Fruit fly (Drosophila melanogaster) whole organism, embryonic: Measurements from ENCODE around the gene CG14286.

Experiments used
- Adf1 ChIP-seq: fragments of 200-800 bp; sonication (Bioruptor generic); IDR thresholded peaks from 2 replicates; pipeline ENCODE4 v1.3.6; 2022; ENCODE audit warnings: missing biosample characterization, missing genetic modification characterization
- Asciz ChIP-seq: fragments of 200-800 bp; sonication (Bioruptor generic); optimal IDR thresholded peaks from 2 replicates; lab custom pipeline; 2017; ENCODE audit warnings: missing biosample characterization, mild to moderate bottlenecking, missing genetic modification characterization, missing genetic modification reagents
- B-H2 ChIP-seq: fragments of 200-800 bp; sonication (Bioruptor generic); optimal IDR thresholded peaks from 2 replicates; lab custom pipeline; 2018; ENCODE audit warnings: missing biosample characterization, mild to moderate bottlenecking, missing genetic modification characterization
- Bdp1 ChIP-seq: fragments of 200-800 bp; sonication (Bioruptor generic); optimal IDR thresholded peaks from 3 replicates; lab custom pipeline; 2016; ENCODE audit warnings: missing biosample characterization, missing genetic modification characterization
- CG10366 ChIP-seq: fragments of 200-800 bp; sonication (Bioruptor generic); IDR thresholded peaks from 2 replicates; pipeline ENCODE4 v1.3.6; 2022; ENCODE audit warnings: missing biosample characterization, missing genetic modification characterization
- CG11093 ChIP-seq: fragments of 200-800 bp; sonication (Bioruptor generic); IDR thresholded peaks from 3 replicates; pipeline ENCODE4 v1.3.6; 2022; ENCODE audit warnings: missing biosample characterization, missing genetic modification characterization
- CG11398 ChIP-seq: fragments of 200-800 bp; sonication (Bioruptor generic); optimal IDR thresholded peaks from 2 replicates; lab custom pipeline; 2016; ENCODE audit warnings: missing biosample characterization, missing genetic modification characterization
- CG11504 ChIP-seq: fragments of 200-800 bp; sonication (Bioruptor generic); optimal IDR thresholded peaks from 3 replicates; lab custom pipeline; 2019; ENCODE audit warnings: missing biosample characterization, mild to moderate bottlenecking, missing genetic modification characterization, moderate library complexity
- CG11695 ChIP-seq: fragments of 200-800 bp; sonication (Bioruptor generic); IDR thresholded peaks from 3 replicates; pipeline ENCODE4 v1.3.6; 2022; ENCODE audit warnings: missing biosample characterization, missing genetic modification characterization
- CG12219 ChIP-seq: fragments of 200-800 bp; sonication (Bioruptor generic); optimal IDR thresholded peaks from 3 replicates; lab custom pipeline; 2018; ENCODE audit warnings: missing biosample characterization, mild to moderate bottlenecking, missing genetic modification characterization
- CG12236 ChIP-seq: fragments of 200-800 bp; sonication (Bioruptor generic); optimal IDR thresholded peaks from 2 replicates; lab custom pipeline; 2016; ENCODE audit warnings: missing biosample characterization, missing genetic modification characterization
- CG1233 ChIP-seq: fragments of 200-800 bp; sonication (Bioruptor generic); optimal IDR thresholded peaks from 4 replicates; lab custom pipeline; 2018; ENCODE audit warnings: missing biosample characterization, mild to moderate bottlenecking, missing genetic modification characterization
- CG13296 ChIP-seq: fragments of 200-800 bp; sonication (Bioruptor generic); optimal IDR thresholded peaks from 3 replicates; lab custom pipeline; 2018; ENCODE audit warnings: missing biosample characterization, mild to moderate bottlenecking, missing genetic modification characterization
- CG14014 ChIP-seq: fragments of 200-800 bp; sonication (Bioruptor generic); IDR thresholded peaks from 2 replicates; pipeline ENCODE4 v1.3.6; 2022; ENCODE audit warnings: missing biosample characterization, missing genetic modification characterization
- CG14441 ChIP-seq: fragments of 200-800 bp; sonication (Bioruptor generic); IDR thresholded peaks from 2 replicates; pipeline ENCODE4 v1.3.6; 2022; ENCODE audit warnings: missing biosample characterization, missing genetic modification characterization
- CG14860 ChIP-seq: fragments of 200-800 bp; sonication (Bioruptor generic); IDR thresholded peaks from 3 replicates; pipeline ENCODE4 v1.3.6; 2022; ENCODE audit warnings: missing biosample characterization, missing genetic modification characterization; ENCODE audit not compliant: partially characterized antibody
- CG18011 ChIP-seq: fragments of 200-800 bp; sonication (Bioruptor generic); optimal IDR thresholded peaks from 2 replicates; lab custom pipeline; 2017; ENCODE audit warnings: missing biosample characterization, missing genetic modification characterization, mild to moderate bottlenecking, moderate library complexity, missing genotype
- CG2202 ChIP-seq: fragments of 200-800 bp; sonication (Bioruptor generic); optimal IDR thresholded peaks from 2 replicates; lab custom pipeline; 2018; ENCODE audit warnings: missing biosample characterization, mild to moderate bottlenecking, missing genetic modification characterization
- CG31388 ChIP-seq: fragments of 200-800 bp; sonication (Bioruptor generic); optimal IDR thresholded peaks from 2 replicates; lab custom pipeline; 2016; ENCODE audit warnings: missing biosample characterization, missing genetic modification characterization
- CG3995 ChIP-seq: fragments of 200-800 bp; sonication (Bioruptor generic); optimal IDR thresholded peaks from 3 replicates; lab custom pipeline; 2016; ENCODE audit warnings: missing biosample characterization, missing genetic modification characterization
- CG42726 ChIP-seq: fragments of 200-800 bp; sonication (Bioruptor generic); IDR thresholded peaks from 2 replicates; pipeline ENCODE4 v1.3.6; 2022; ENCODE audit warnings: missing biosample characterization, missing genetic modification characterization; ENCODE audit not compliant: partially characterized antibody
- CG6272 ChIP-seq: fragments of 200-800 bp; sonication (Bioruptor generic); IDR thresholded peaks from 2 replicates; pipeline ENCODE4 v1.3.6; 2022; ENCODE audit warnings: missing biosample characterization, missing genetic modification characterization
- CG6683 ChIP-seq: fragments of 200-800 bp; sonication (Bioruptor generic); optimal IDR thresholded peaks from 2 replicates; lab custom pipeline; 2017; ENCODE audit warnings: missing biosample characterization, mild to moderate bottlenecking, missing genetic modification characterization, missing genetic modification reagents
- CG8089 ChIP-seq: fragments of 200-800 bp; sonication (Bioruptor generic); optimal IDR thresholded peaks from 3 replicates; lab custom pipeline; 2016; ENCODE audit warnings: missing biosample characterization, missing genetic modification characterization
- CG8388 ChIP-seq: fragments of 200-800 bp; sonication (Bioruptor generic); optimal IDR thresholded peaks from 2 replicates; lab custom pipeline; 2019; ENCODE audit warnings: missing biosample characterization, mild to moderate bottlenecking, missing genetic modification characterization, moderate library complexity
- CG9817 ChIP-seq: fragments of 200-800 bp; sonication (Bioruptor generic); optimal IDR thresholded peaks from 2 replicates; lab custom pipeline; 2018; ENCODE audit warnings: missing biosample characterization, mild to moderate bottlenecking, missing genetic modification characterization, moderate library complexity
- CG9932 ChIP-seq: fragments of 200-800 bp; sonication (Bioruptor generic); IDR thresholded peaks from 2 replicates; pipeline ENCODE4 v1.3.6; 2022; ENCODE audit warnings: missing biosample characterization, missing genetic modification characterization
- Dp ChIP-seq: fragments of 200-800 bp; sonication (Bioruptor generic); optimal IDR thresholded peaks from 2 replicates; lab custom pipeline; 2018; ENCODE audit warnings: missing biosample characterization, mild to moderate bottlenecking, missing genetic modification characterization, moderate library complexity
- Fer2 ChIP-seq: fragments of 200-800 bp; sonication (Bioruptor generic); optimal IDR thresholded peaks from 2 replicates; lab custom pipeline; 2018; ENCODE audit warnings: missing biosample characterization, mild to moderate bottlenecking, missing genetic modification characterization, moderate library complexity
- Jarid2 ChIP-seq: fragments of 200-800 bp; sonication (Bioruptor generic); optimal IDR thresholded peaks from 3 replicates; lab custom pipeline; 2017; ENCODE audit warnings: mild to moderate bottlenecking, missing biosample characterization, missing genetic modification reagents, missing genetic modification characterization
- Mes4 ChIP-seq: fragments of 200-800 bp; sonication (Bioruptor generic); optimal IDR thresholded peaks from 2 replicates; lab custom pipeline; 2016; ENCODE audit warnings: missing biosample characterization, missing genetic modification characterization
- Nf-YB ChIP-seq: fragments of 200-800 bp; sonication (Bioruptor generic); optimal IDR thresholded peaks from 3 replicates; lab custom pipeline; 2019; ENCODE audit warnings: missing biosample characterization, mild to moderate bottlenecking, missing genetic modification characterization, moderate library complexity
- Oli ChIP-seq: fragments of 200-800 bp; sonication (Bioruptor generic); optimal IDR thresholded peaks from 2 replicates; lab custom pipeline; 2018; ENCODE audit warnings: missing biosample characterization, mild to moderate bottlenecking, missing genetic modification characterization, moderate library complexity
- Optix ChIP-seq: fragments of 200-800 bp; sonication (Bioruptor generic); IDR thresholded peaks from 3 replicates; pipeline ENCODE4 v1.3.6; 2022; ENCODE audit warnings: missing biosample characterization, missing genetic modification characterization
- Sin3A ChIP-seq: fragments of >200 bp; optimal IDR thresholded peaks from 2 replicates; lab custom pipeline; 2018
- Ssrp ChIP-seq: fragments of 200-800 bp; sonication (Bioruptor generic); optimal IDR thresholded peaks from 2 replicates; lab custom pipeline; 2018; ENCODE audit warnings: missing biosample characterization, mild to moderate bottlenecking, missing genetic modification characterization, moderate library complexity
- aop ChIP-seq: fragments of 200-800 bp; sonication (Bioruptor generic); IDR thresholded peaks from 2 replicates; pipeline ENCODE4 v1.3.6; 2022; ENCODE audit warnings: missing biosample characterization, missing genetic modification characterization
- eve ChIP-seq, 2 experiments: fragments of >200 bp; optimal IDR thresholded peaks; 2 replicates each; lab custom pipeline; 2017; ENCODE audit warnings: missing biosample characterization in 2 of 2, missing genetic modification characterization in 2 of 2
- knrl ChIP-seq: fragments of 200-800 bp; sonication (Bioruptor generic); IDR thresholded peaks from 3 replicates; pipeline ENCODE4 v1.3.6; 2022; ENCODE audit warnings: missing biosample characterization, missing genetic modification characterization; ENCODE audit not compliant: partially characterized antibody
- lola ChIP-seq, 3 experiments: fragments of >200 bp in 2 of 3; fragments of 200-800 bp in 1 of 3; sonication (Bioruptor generic) in 1 of 3; optimal IDR thresholded peaks; 2 replicates each; lab custom pipeline; 2017 to 2019; ENCODE audit warnings: missing biosample characterization in 3 of 3, missing genetic modification characterization in 3 of 3, mild to moderate bottlenecking in 1 of 3, moderate library complexity in 1 of 3
- salm ChIP-seq: fragments of 200-800 bp; sonication (Bioruptor generic); optimal IDR thresholded peaks from 2 replicates; lab custom pipeline; 2018; ENCODE audit warnings: missing biosample characterization, mild to moderate bottlenecking, missing genetic modification characterization
- sd ChIP-seq: fragments of 200-800 bp; sonication (Bioruptor generic); optimal IDR thresholded peaks from 3 replicates; lab custom pipeline; 2018; ENCODE audit warnings: missing biosample characterization, mild to moderate bottlenecking, missing genetic modification characterization, moderate library complexity
- sna ChIP-seq: fragments of 200-800 bp; sonication (Bioruptor generic); IDR thresholded peaks from 2 replicates; pipeline ENCODE4 v1.3.6; 2022; ENCODE audit warnings: missing biosample characterization, missing genetic modification characterization; ENCODE audit not compliant: partially characterized antibody
- tll ChIP-seq, 2 experiments: fragments of 200-800 bp in 1 of 2; fragments of >200 bp in 1 of 2; sonication (Bioruptor generic) in 1 of 2; optimal IDR thresholded peaks; 2 replicates each; lab custom pipeline; 2017 to 2019; ENCODE audit warnings: missing biosample characterization in 2 of 2, missing genetic modification characterization in 2 of 2, mild to moderate bottlenecking in 1 of 2, moderate library complexity in 1 of 2
- ttk ChIP-seq: fragments of 200-800 bp; sonication (Bioruptor generic); IDR thresholded peaks from 2 replicates; pipeline ENCODE4 v2.1.2; 2022; ENCODE audit warnings: missing biosample characterization, missing genetic modification characterization
- unpg ChIP-seq: fragments of 200-800 bp; sonication (Bioruptor generic); optimal IDR thresholded peaks from 3 replicates; lab custom pipeline; 2018; ENCODE audit warnings: missing biosample characterization, mild to moderate bottlenecking, missing genetic modification characterization, moderate library complexity
- wek ChIP-seq: fragments of 200-800 bp; sonication (Bioruptor generic); optimal IDR thresholded peaks from 3 replicates; lab custom pipeline; 2018; ENCODE audit warnings: missing biosample characterization, mild to moderate bottlenecking, missing genetic modification characterization, moderate library complexity
- wor ChIP-seq: fragments of 200-800 bp; sonication (Bioruptor generic); IDR thresholded peaks from 2 replicates; pipeline ENCODE4 v1.3.6; 2022; ENCODE audit warnings: missing biosample characterization, missing genetic modification characterization

CG14286 gene

dm6 chr3R:18995556-18996272 lies 28.2 kb upstream of the CG14286 start (continued):
- no peak for TF ChIP-seq Adf1 (GFP tag; lab: Robert Waterston, UW)
- TF ChIP-seq wor = peak; percentile 79
- peak; percentile 87 for TF ChIP-seq Oli (tag; lab: Kevin White, UChicago)
- peak; percentile 27 for TF ChIP-seq Bdp1 (GFP tag; lab: Kevin White, UChicago)
- TF ChIP-seq aop (GFP tag; lab: Robert Waterston, UW) = no peak
- peak; percentile 72 for TF ChIP-seq CG14441 (GFP tag; lab: Robert Waterston, UW)
- peak; percentile 69; the same call in 1 of the 2 replicates for TF ChIP-seq CG14014 (GFP tag; lab: Robert Waterston, UW)
- TF ChIP-seq CG3995 (GFP tag; lab: Kevin White, UChicago) = no peak
- TF ChIP-seq CG2202 = peak; percentile 57
- peak; percentile 62; the same call in 2 of the 3 replicates for TF ChIP-seq CG11695
- peak; percentile 69 for TF ChIP-seq CG12219 (GFP tag; lab: Kevin White, UChicago)
- 0 out of 2 replicates have a peak, but pooled peaks have one; percentile 40 for TF ChIP-seq CG6272
- peak in 1 of 3 experiments; percentile 77 for TF ChIP-seq lola (GFP tag; optimal IDR thresholded peaks at IDR 0.05; lab: Kevin White, UChicago)
- peak; percentile 85 for TF ChIP-seq CG8388 (GFP tag; lab: Kevin White, UChicago)
- TF ChIP-seq Sin3A = no peak
- TF ChIP-seq CG9817 = peak; percentile 33
- no peak for TF ChIP-seq CG42726
- TF ChIP-seq B-H2 (GFP tag; lab: Kevin White, UChicago) = no peak
- TF ChIP-seq ttk (GFP tag; lab: Robert Waterston, UW) = peak; percentile 76
- TF ChIP-seq Asciz = peak; percentile 89
- TF ChIP-seq Mes4 = peak; percentile 49
- TF ChIP-seq Nf-YB (GFP tag; lab: Kevin White, UChicago) = peak; percentile 44
- peak; percentile 69; the same call in 2 of the 3 replicates for TF ChIP-seq Optix (GFP tag; lab: Robert Waterston, UW)
- no peak for TF ChIP-seq CG18011 (GFP tag; lab: Kevin White, UChicago)
- TF ChIP-seq CG1233 = peak; percentile 61
- TF ChIP-seq sna (GFP tag; lab: Robert Waterston, UW) = no peak
- TF ChIP-seq CG10366 = peak; percentile 80
- no peak for TF ChIP-seq knrl
- no peak for TF ChIP-seq Fer2 (tag; lab: Kevin White, UChicago)
- TF ChIP-seq CG13296 (GFP tag; lab: Kevin White, UChicago) = no peak
- peak in 1 of 2 experiments; percentile 91 for TF ChIP-seq eve (GFP tag; optimal IDR thresholded peaks at IDR 0.05; lab: Kevin White, UChicago)
- peak; percentile 65; the same call in 2 of the 3 replicates for TF ChIP-seq CG11093 (GFP tag; lab: Robert Waterston, UW)
- no peak for TF ChIP-seq sd
- peak; percentile 39 for TF ChIP-seq CG11398
- TF ChIP-seq Jarid2 (GFP tag; lab: Kevin White, UChicago) = peak; percentile 23
- TF ChIP-seq Ssrp (tag; lab: Kevin White, UChicago) = peak; percentile 82
- no peak for TF ChIP-seq wek (GFP tag; lab: Kevin White, UChicago)
- no peak for TF ChIP-seq CG9932 (GFP tag; lab: Robert Waterston, UW)
- TF ChIP-seq CG14860 (GFP tag; lab: Robert Waterston, UW) = no peak
- TF ChIP-seq CG12236 = peak; percentile 44
- peak; percentile 17 for TF ChIP-seq CG6683 (GFP tag; lab: Kevin White, UChicago)
- TF ChIP-seq CG31388 (GFP tag; lab: Kevin White, UChicago) = peak; percentile 56
- no peak for TF ChIP-seq Dp
- peak; percentile 48 for TF ChIP-seq salm
- peak; percentile 85 for TF ChIP-seq unpg
- no peak for TF ChIP-seq tll (GFP tag; optimal IDR thresholded peaks at IDR 0.05; lab: Kevin White, UChicago)
- peak; percentile 52 for TF ChIP-seq CG8089 (GFP tag; lab: Kevin White, UChicago)
- peak; percentile 89 for TF ChIP-seq CG11504 (tag; lab: Kevin White, UChicago)
